Worm (Caenorhabditis elegans) whole organism, early embryonic: ENCODE results near the gene R07D5.2.

Experiments used
- B0310.2 ChIP-seq: sonication (generic microtip); optimal IDR thresholded peaks from 2 replicates; lab custom pipeline; 2016; ENCODE audit warnings: mild to moderate bottlenecking, missing genetic modification characterization, missing compliant biosample characterization
- F13C5.2 ChIP-seq: sonication (generic microtip); optimal IDR thresholded peaks from 2 replicates; lab custom pipeline; 2017; ENCODE audit warnings: mild to moderate bottlenecking, missing genetic modification characterization, inconsistent platforms, missing compliant biosample characterization
- aly-1 ChIP-seq: sonication (generic microtip); optimal IDR thresholded peaks from 2 replicates; lab custom pipeline; 2016; ENCODE audit warnings: missing genetic modification characterization, missing compliant biosample characterization
- ama-1 ChIP-seq: fragments of 150-350 bp; optimal IDR thresholded peaks from 2 replicates; lab custom pipeline; 2014
- ceh-13 ChIP-seq: fragments of 200-800 bp; sonication (Bioruptor generic); optimal IDR thresholded peaks from 2 replicates; lab custom pipeline; 2018; ENCODE audit warnings: mild to moderate bottlenecking, missing genetic modification characterization, missing compliant biosample characterization
- ceh-36 ChIP-seq: sonication (generic microtip); optimal IDR thresholded peaks from 2 replicates; lab custom pipeline; 2016; ENCODE audit warnings: missing genetic modification characterization, inconsistent platforms, missing compliant biosample characterization
- ets-7 ChIP-seq: sonication (generic microtip); optimal IDR thresholded peaks from 2 replicates; lab custom pipeline; 2016; ENCODE audit warnings: missing genotype, missing genetic modification characterization, missing compliant biosample characterization
- flt-1 ChIP-seq: fragments of 200-800 bp; sonication (Bioruptor generic); IDR thresholded peaks from 2 replicates; pipeline ENCODE4 v1.3.6; 2022; ENCODE audit warnings: missing genetic modification characterization, missing compliant biosample characterization
- hmbx-1 ChIP-seq: sonication (generic microtip); optimal IDR thresholded peaks from 2 replicates; lab custom pipeline; 2016; ENCODE audit warnings: mild to moderate bottlenecking, missing genetic modification characterization, missing compliant biosample characterization
- hmg-4 ChIP-seq: fragments of 200-800 bp; sonication (Bioruptor generic); optimal IDR thresholded peaks from 2 replicates; lab custom pipeline; 2018; ENCODE audit warnings: mild to moderate bottlenecking, missing genetic modification characterization, missing compliant biosample characterization
- hnd-1 ChIP-seq: sonication (generic microtip); optimal IDR thresholded peaks from 2 replicates; lab custom pipeline; 2016; ENCODE audit warnings: missing genetic modification characterization, missing compliant biosample characterization
- pes-1 ChIP-seq: fragments of 200-800 bp; sonication (Bioruptor generic); IDR thresholded peaks from 2 replicates; pipeline ENCODE4 v1.3.6; 2022; ENCODE audit warnings: missing genetic modification reagents, missing genetic modification characterization, missing compliant biosample characterization
- scrt-1 ChIP-seq: fragments of 200-800 bp; sonication (Bioruptor generic); IDR thresholded peaks from 2 replicates; pipeline ENCODE4 v1.3.6; 2022; ENCODE audit warnings: missing genetic modification characterization, missing compliant biosample characterization
- sea-1 ChIP-seq: fragments of 200-800 bp; sonication (Bioruptor generic); conservative IDR thresholded peaks from 2 replicates; pipeline ENCODE4 v1.3.6; 2022; ENCODE audit warnings: missing genetic modification characterization, missing compliant biosample characterization
- tbx-11 ChIP-seq: fragments of 200-800 bp; sonication (Bioruptor generic); IDR thresholded peaks from 2 replicates; pipeline ENCODE4 v1.3.6; 2022; ENCODE audit warnings: missing genetic modification characterization, missing compliant biosample characterization
- tbx-37 ChIP-seq: fragments of 200-800 bp; sonication (Bioruptor generic); conservative IDR thresholded peaks from 2 replicates; pipeline ENCODE4 v1.3.6; 2022; ENCODE audit warnings: missing genetic modification reagents, missing genetic modification characterization, missing compliant biosample characterization
- tra-4 ChIP-seq: sonication (generic microtip); optimal IDR thresholded peaks from 2 replicates; lab custom pipeline; 2017; ENCODE audit warnings: missing genetic modification characterization, missing compliant biosample characterization

The R07D5.2 gene

ce11 chrX:15089123-15089522 lies 27.3 kb downstream of the R07D5.2 start, which contains the start of gene flr-4:
TSS of gene flr-4 (plus strand) at chrX:15089397.
- no peak for TF ChIP-seq ceh-36

ce11 chrX:15087752-15088151 lies 28.7 kb downstream of the R07D5.2 start:
- TF ChIP-seq hmbx-1 (tag; lab: Kevin White, UChicago) = no peak
- no peak for TF ChIP-seq scrt-1 (GFP tag; lab: Robert Waterston, UW)

ce11 chrX:15084395-15084794 lies 32.0 kb downstream of the R07D5.2 start, which contains the start of gene F09B12.5:
TSS of gene F09B12.5 (plus strand) at chrX:15084695.
- TF ChIP-seq tbx-11 (GFP tag; lab: Robert Waterston, UW) = no peak
- no peak for TF ChIP-seq scrt-1 (GFP tag; lab: Robert Waterston, UW)
- no peak for TF ChIP-seq F13C5.2 (tag; lab: Kevin White, UChicago)
- TF ChIP-seq hmbx-1 (tag; lab: Kevin White, UChicago) = no peak
- TF ChIP-seq pes-1 (GFP tag; lab: Robert Waterston, UW) = no peak
- TF ChIP-seq aly-1 (tag; lab: Kevin White, UChicago) = no peak
- TF ChIP-seq hnd-1 = no peak
- no peak for TF ChIP-seq ceh-36
- no peak for TF ChIP-seq B0310.2 (tag; lab: Kevin White, UChicago)
- no peak for TF ChIP-seq tbx-37
- no peak for TF ChIP-seq ets-7
- no peak for TF ChIP-seq hmg-4 (GFP tag; lab: Kevin White, UChicago)
- TF ChIP-seq sea-1 (GFP tag; lab: Robert Waterston, UW) = no peak
- TF ChIP-seq ama-1 (lab: Kevin White, UChicago) = no peak
- TF ChIP-seq ceh-13 (GFP tag; lab: Kevin White, UChicago) = no peak
- no peak for TF ChIP-seq flt-1 (GFP tag; lab: Robert Waterston, UW)

- TF ChIP-seq pes-1 (GFP tag; lab: Robert Waterston, UW) (no peak), hmbx-1 (tag; lab: Kevin White, UChicago) (no peak), tbx-37 (0 out of 2 replicates have a peak, but pooled peaks have one; percentile 13), tra-4 (tag; lab: Kevin White, UChicago) (no peak), ceh-13 (GFP tag; lab: Kevin White, UChicago) (no peak), hnd-1 (no peak), hmg-4 (GFP tag; lab: Kevin White, UChicago) (no peak)
Measured at ce11 chrX:15083795-15084194, 32.6 kb downstream of the R07D5.2 start, which contains the start of gene H40L08.1. TSS of gene H40L08.1 (minus strand) at chrX:15084086.

- TF ChIP-seq hmg-4 (GFP tag; lab: Kevin White, UChicago) (no peak), scrt-1 (GFP tag; lab: Robert Waterston, UW) (no peak), sea-1 (GFP tag; lab: Robert Waterston, UW) (no peak), aly-1 (tag; lab: Kevin White, UChicago) (no peak), ceh-36 (no peak), hmbx-1 (tag; lab: Kevin White, UChicago) (no peak), ceh-13 (GFP tag; lab: Kevin White, UChicago) (no peak), pes-1 (GFP tag; lab: Robert Waterston, UW) (no peak), tbx-11 (GFP tag; lab: Robert Waterston, UW) (no peak), ama-1 (lab: Kevin White, UChicago) (no peak), flt-1 (GFP tag; lab: Robert Waterston, UW) (no peak), tra-4 (tag; lab: Kevin White, UChicago) (no peak)
Measured at ce11 chrX:15081486-15081885, 34.9 kb downstream of the R07D5.2 start.

ce11 chrX:15079406-15079805 lies 37.0 kb downstream of the R07D5.2 start:
- TF ChIP-seq pes-1 (GFP tag; lab: Robert Waterston, UW) = no peak
- TF ChIP-seq tra-4 (tag; lab: Kevin White, UChicago) = no peak
- TF ChIP-seq hmg-4 (GFP tag; lab: Kevin White, UChicago) = no peak
- no peak for TF ChIP-seq aly-1 (tag; lab: Kevin White, UChicago)
- TF ChIP-seq hmbx-1 (tag; lab: Kevin White, UChicago) = no peak
- TF ChIP-seq tbx-11 (GFP tag; lab: Robert Waterston, UW) = no peak
- no peak for TF ChIP-seq ceh-13 (GFP tag; lab: Kevin White, UChicago)
- TF ChIP-seq sea-1 (GFP tag; lab: Robert Waterston, UW) = no peak
- no peak for TF ChIP-seq flt-1 (GFP tag; lab: Robert Waterston, UW)
- TF ChIP-seq ama-1 (lab: Kevin White, UChicago) = no peak

ce11 chrX:15078276-15078675 lies 38.1 kb downstream of the R07D5.2 start:
- no peak for TF ChIP-seq flt-1 (GFP tag; lab: Robert Waterston, UW)
- no peak for TF ChIP-seq ets-7
- TF ChIP-seq ama-1 (lab: Kevin White, UChicago) = no peak
- no peak for TF ChIP-seq B0310.2 (tag; lab: Kevin White, UChicago)
- no peak for TF ChIP-seq ceh-13 (GFP tag; lab: Kevin White, UChicago)
- TF ChIP-seq F13C5.2 (tag; lab: Kevin White, UChicago) = no peak
- no peak for TF ChIP-seq pes-1 (GFP tag; lab: Robert Waterston, UW)
- no peak for TF ChIP-seq hmg-4 (GFP tag; lab: Kevin White, UChicago)
- TF ChIP-seq hnd-1 = no peak
- TF ChIP-seq tra-4 (tag; lab: Kevin White, UChicago) = no peak
- TF ChIP-seq tbx-37 = no peak
- TF ChIP-seq hmbx-1 (tag; lab: Kevin White, UChicago) = no peak
- TF ChIP-seq ceh-36 = no peak
- TF ChIP-seq aly-1 (tag; lab: Kevin White, UChicago) = no peak
- TF ChIP-seq scrt-1 (GFP tag; lab: Robert Waterston, UW) = no peak
- no peak for TF ChIP-seq tbx-11 (GFP tag; lab: Robert Waterston, UW)
- no peak for TF ChIP-seq sea-1 (GFP tag; lab: Robert Waterston, UW)
